Fruit fly (Drosophila melanogaster) whole organism, wandering third instar larva: ENCODE data around the gene ed.

Experiments used
- Mio ChIP-seq: sonication (Bioruptor generic); optimal IDR thresholded peaks from 2 replicates; lab custom pipeline; 2016; ENCODE audit warnings: missing biosample characterization, missing genetic modification characterization
- OdsH ChIP-seq: fragments of 200-800 bp; sonication (Bioruptor generic); optimal IDR thresholded peaks from 2 replicates; lab custom pipeline; 2016; ENCODE audit warnings: missing biosample characterization, mild to moderate bottlenecking, missing genetic modification characterization
- fru ChIP-seq: fragments of 200-800 bp; sonication (Bioruptor generic); optimal IDR thresholded peaks from 3 replicates; lab custom pipeline; 2016; ENCODE audit warnings: missing biosample characterization, mild to moderate bottlenecking, missing genetic modification characterization
- jim ChIP-seq: fragments of 175-275, 200-325 bp; sonication (Bioruptor generic); optimal IDR thresholded peaks from 2 replicates; lab custom pipeline; 2016; ENCODE audit warnings: missing biosample characterization, mild to moderate bottlenecking, missing genetic modification characterization
- pan ChIP-seq: fragments of >200 bp; optimal IDR thresholded peaks from 2 replicates; lab custom pipeline; 2017
- sage ChIP-seq: fragments of 200-800 bp; sonication (Bioruptor generic); optimal IDR thresholded peaks from 2 replicates; lab custom pipeline; 2016; ENCODE audit warnings: missing biosample characterization, mild to moderate bottlenecking, missing genetic modification characterization

DNA sequence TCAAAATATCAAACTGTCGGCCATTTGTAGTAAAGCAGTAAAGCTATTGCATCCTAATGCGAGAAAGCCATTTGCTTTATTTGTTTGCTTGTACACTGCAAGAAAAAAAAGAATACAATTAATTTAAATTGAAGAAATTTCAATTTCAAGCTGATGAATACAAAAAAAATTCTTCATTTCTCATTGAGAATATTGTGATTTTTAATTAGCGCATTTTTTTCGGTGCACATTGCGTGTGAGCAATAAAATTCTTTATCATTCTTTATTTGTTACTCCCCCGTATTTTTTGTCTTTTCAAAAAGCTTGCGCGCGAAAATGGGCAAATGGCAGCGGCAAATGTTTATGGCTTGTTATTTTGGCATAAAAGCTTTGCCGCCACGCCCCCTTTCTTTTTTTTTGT is 19.1 kb upstream of the ed start:
- TF ChIP-seq jim (GFP tag; lab: Kevin White, UChicago): no peak
- no peak for TF ChIP-seq pan (lab: Kevin White, UChicago)
- no peak for TF ChIP-seq OdsH (GFP tag; lab: Kevin White, UChicago)
- TF ChIP-seq sage (GFP tag; lab: Kevin White, UChicago): no peak
- TF ChIP-seq Mio (GFP tag; lab: Kevin White, UChicago): no peak
- no peak for TF ChIP-seq fru (GFP tag; lab: Kevin White, UChicago)
